Worm (Caenorhabditis elegans) whole organism, L2 larva: ENCODE measurements around the gene rei-2.
A peak's percentile ranks its signal among the peaks of the same experiment; 100 is the strongest.

Experiments used
- C34F6.9 ChIP-seq: fragments of 150-350 bp; optimal IDR thresholded peaks from 2 replicates; lab custom pipeline; 2014; ENCODE audit warnings: missing biosample characterization, missing genetic modification characterization
- F13H6.1 ChIP-seq: sonication (generic microtip); optimal IDR thresholded peaks from 2 replicates; lab custom pipeline; 2016; ENCODE audit warnings: missing genetic modification characterization, missing compliant biosample characterization
- ZK546.5 ChIP-seq: sonication (generic microtip); optimal IDR thresholded peaks from 2 replicates; lab custom pipeline; 2017; ENCODE audit warnings: missing biosample characterization, missing genetic modification characterization
- aly-2 ChIP-seq: fragments of 150-350 bp; optimal IDR thresholded peaks from 2 replicates; lab custom pipeline; 2014; ENCODE audit warnings: missing biosample characterization, missing genetic modification characterization
- ama-1 ChIP-seq: fragments of 150-350 bp; optimal IDR thresholded peaks from 2 replicates; lab custom pipeline; 2018; ENCODE audit warnings: inconsistent platforms
- ceh-16 ChIP-seq: fragments of 150-350 bp; optimal IDR thresholded peaks from 2 replicates; lab custom pipeline; 2014; ENCODE audit warnings: missing biosample characterization, missing genetic modification characterization
- ceh-82 ChIP-seq: fragments of 150-350 bp; optimal IDR thresholded peaks from 2 replicates; lab custom pipeline; 2014; ENCODE audit warnings: missing biosample characterization, missing genetic modification characterization
- dmd-4 ChIP-seq: sonication (generic microtip); optimal IDR thresholded peaks from 2 replicates; lab custom pipeline; 2017; ENCODE audit warnings: missing biosample characterization, missing genetic modification characterization
- elt-1 ChIP-seq: fragments of 150-350 bp; optimal IDR thresholded peaks from 2 replicates; lab custom pipeline; 2014; ENCODE audit warnings: missing biosample characterization, missing genetic modification characterization
- fos-1 ChIP-seq: fragments of 150-350 bp; optimal IDR thresholded peaks from 2 replicates; lab custom pipeline; 2014; ENCODE audit warnings: missing biosample characterization, missing genetic modification characterization
- gmeb-1 ChIP-seq: fragments of 150-350 bp; optimal IDR thresholded peaks from 2 replicates; lab custom pipeline; 2014; ENCODE audit warnings: missing biosample characterization, missing genetic modification characterization
- lin-13 ChIP-seq: fragments of 150-350 bp; optimal IDR thresholded peaks from 2 replicates; lab custom pipeline; 2014; ENCODE audit warnings: missing biosample characterization, missing genetic modification reagents, missing genetic modification characterization
- lin-39 ChIP-seq: fragments of 150-350 bp; optimal IDR thresholded peaks from 2 replicates; lab custom pipeline; 2014; ENCODE audit warnings: missing biosample characterization, missing genetic modification reagents, missing genetic modification characterization
- lsy-2 ChIP-seq, 2 experiments: fragments of 150-350 bp in 1 of 2; sonication (generic microtip) in 1 of 2; optimal IDR thresholded peaks; 2 replicates each; lab custom pipeline; 2014 to 2017; ENCODE audit warnings: missing biosample characterization in 2 of 2, missing genetic modification characterization in 2 of 2
- mab-5 ChIP-seq: fragments of 150-350 bp; optimal IDR thresholded peaks from 2 replicates; lab custom pipeline; 2014; ENCODE audit warnings: missing biosample characterization, missing genetic modification characterization
- mbf-1 ChIP-seq: sonication (generic microtip); optimal IDR thresholded peaks from 2 replicates; lab custom pipeline; 2017; ENCODE audit warnings: missing biosample characterization, missing genetic modification characterization
- mdl-1 ChIP-seq, 2 experiments: fragments of 150-350 bp in 1 of 2; sonication (generic microtip) in 1 of 2; optimal IDR thresholded peaks; 2 replicates each; lab custom pipeline; 2017; ENCODE audit warnings: missing biosample characterization in 2 of 2, missing genetic modification characterization in 2 of 2
- nhr-10 ChIP-seq: sonication (generic microtip); optimal IDR thresholded peaks from 2 replicates; lab custom pipeline; 2017; ENCODE audit warnings: missing biosample characterization, missing genetic modification characterization
- nhr-11 ChIP-seq: fragments of 150-350 bp; optimal IDR thresholded peaks from 2 replicates; lab custom pipeline; 2014; ENCODE audit warnings: missing biosample characterization, missing genetic modification characterization
- nhr-12 ChIP-seq: fragments of 150-350 bp; optimal IDR thresholded peaks from 2 replicates; lab custom pipeline; 2014; ENCODE audit warnings: missing biosample characterization, missing genetic modification characterization
- nhr-129 ChIP-seq: fragments of 150-350 bp; optimal IDR thresholded peaks from 2 replicates; lab custom pipeline; 2014; ENCODE audit warnings: missing biosample characterization, missing genetic modification characterization
- nhr-21 ChIP-seq: fragments of 150-350 bp; optimal IDR thresholded peaks from 2 replicates; lab custom pipeline; 2014; ENCODE audit warnings: missing biosample characterization, missing genetic modification characterization
- nhr-23 ChIP-seq: fragments of 150-350 bp; optimal IDR thresholded peaks from 2 replicates; lab custom pipeline; 2014; ENCODE audit warnings: missing biosample characterization, missing genetic modification reagents, missing genetic modification characterization
- nhr-237 ChIP-seq: fragments of 150-350 bp; optimal IDR thresholded peaks from 2 replicates; lab custom pipeline; 2014; ENCODE audit warnings: missing biosample characterization, missing genetic modification characterization
- nhr-25 ChIP-seq: fragments of 150-350 bp; sonication (generic microtip); optimal IDR thresholded peaks from 3 replicates; lab custom pipeline; 2014; ENCODE audit warnings: missing biosample characterization, missing genetic modification characterization
- nhr-6 ChIP-seq: fragments of 150-350 bp; optimal IDR thresholded peaks from 2 replicates; lab custom pipeline; 2014; ENCODE audit warnings: missing biosample characterization, missing genetic modification characterization
- nhr-77 ChIP-seq: fragments of 150-350 bp; optimal IDR thresholded peaks from 2 replicates; lab custom pipeline; 2014; ENCODE audit warnings: missing biosample characterization, missing genetic modification characterization
- sem-4 ChIP-seq: fragments of 150-350 bp; optimal IDR thresholded peaks from 2 replicates; lab custom pipeline; 2014; ENCODE audit warnings: missing biosample characterization, missing genetic modification reagents, missing genetic modification characterization
- skn-1 ChIP-seq: sonication (generic microtip); optimal IDR thresholded peaks from 2 replicates; lab custom pipeline; 2017; ENCODE audit warnings: missing biosample characterization, missing genetic modification characterization
- sma-3 ChIP-seq: sonication (generic microtip); optimal IDR thresholded peaks from 2 replicates; lab custom pipeline; 2016; ENCODE audit warnings: missing genetic modification reagents, missing genetic modification characterization, missing compliant biosample characterization
- sma-9 ChIP-seq, 2 experiments: fragments of 150-350 bp in 1 of 2; sonication (generic microtip) in 1 of 2; optimal IDR thresholded peaks; 2 replicates each; lab custom pipeline; 2014 to 2016; ENCODE audit warnings: missing genetic modification characterization in 2 of 2, mild to moderate bottlenecking in 1 of 2, missing biosample characterization in 1 of 2, missing compliant biosample characterization in 1 of 2, missing genetic modification reagents in 1 of 2, moderate library complexity in 1 of 2
- unc-39 ChIP-seq: fragments of 150-350 bp; optimal IDR thresholded peaks from 2 replicates; lab custom pipeline; 2014; ENCODE audit warnings: missing biosample characterization, missing genetic modification characterization
- unc-55 ChIP-seq: fragments of 150-350 bp; sonication (generic microtip); optimal IDR thresholded peaks from 3 replicates; lab custom pipeline; 2014; ENCODE audit warnings: missing biosample characterization, missing genetic modification reagents, missing genetic modification characterization
- unc-62 ChIP-seq: fragments of 150-350 bp; optimal IDR thresholded peaks from 2 replicates; lab custom pipeline; 2014; ENCODE audit warnings: missing biosample characterization, missing genetic modification reagents, missing genetic modification characterization
- zag-1 ChIP-seq: fragments of 150-350 bp; optimal IDR thresholded peaks from 2 replicates; lab custom pipeline; 2014; ENCODE audit warnings: missing biosample characterization, missing genetic modification characterization
- ztf-1 ChIP-seq: fragments of 200-800 bp; sonication (Bioruptor generic); conservative IDR thresholded peaks from 2 replicates; pipeline ENCODE4 v1.3.6; 2022; ENCODE audit warnings: missing genetic modification characterization, missing compliant biosample characterization
- ztf-11 ChIP-seq: sonication (generic microtip); optimal IDR thresholded peaks from 2 replicates; lab custom pipeline; 2017; ENCODE audit warnings: missing biosample characterization, missing genetic modification characterization
- ztf-4 ChIP-seq: fragments of 150-350 bp; optimal IDR thresholded peaks from 2 replicates; lab custom pipeline; 2014; ENCODE audit warnings: missing biosample characterization, missing genetic modification characterization

The rei-2 gene

DNA sequence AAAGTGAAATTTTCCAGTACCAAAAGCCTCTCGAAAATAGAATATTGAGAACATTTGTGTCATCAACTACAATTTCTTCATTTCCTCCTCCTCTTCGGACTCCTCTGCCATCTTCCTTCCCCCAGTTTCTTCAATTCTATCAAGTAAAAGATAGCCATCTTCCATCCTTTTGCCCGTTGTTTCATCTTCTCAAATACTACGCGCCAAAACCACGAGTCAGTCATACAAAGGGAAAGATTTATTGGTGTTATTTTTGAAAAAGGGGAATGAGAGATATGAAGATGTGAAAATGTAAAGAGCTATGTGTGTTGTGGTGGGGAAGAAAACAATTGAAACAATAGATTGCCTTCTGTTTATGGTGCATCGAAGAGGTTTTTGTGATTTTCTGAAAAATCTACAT lies 34.2 kb upstream of the rei-2 start (continued):
- no peak for TF ChIP-seq aly-2 (tag; lab: Kevin White, UChicago)
- TF ChIP-seq mdl-1 (tag; optimal IDR thresholded peaks at IDR 0.05; lab: Kevin White, UChicago), result no peak
- TF ChIP-seq mbf-1 (tag; lab: Kevin White, UChicago), result no peak
- no peak for TF ChIP-seq sem-4
- TF ChIP-seq lin-39 (tag; lab: Kevin White, UChicago), result peak; percentile 52
- TF ChIP-seq nhr-237, result no peak
- TF ChIP-seq skn-1 (tag; lab: Kevin White, UChicago), result no peak
- TF ChIP-seq ceh-16, result no peak
- TF ChIP-seq nhr-6 (tag; lab: Kevin White, UChicago), result peak; percentile 6
- TF ChIP-seq ama-1 (lab: Kevin White, UChicago), result no peak
- no peak for TF ChIP-seq nhr-10
- TF ChIP-seq ztf-4, result no peak
- peak; percentile 32 for TF ChIP-seq unc-55 (GFP tag; lab: Kevin White, UChicago)
- no peak for TF ChIP-seq gmeb-1 (tag; lab: Kevin White, UChicago)
- no peak for TF ChIP-seq ZK546.5
- TF ChIP-seq sma-9 (GFP tag; optimal IDR thresholded peaks at IDR 0.05; lab: Kevin White, UChicago), result peak; percentile 61
- no peak for TF ChIP-seq sma-9 (tag; optimal IDR thresholded peaks at IDR 0.05; lab: Kevin White, UChicago)
- TF ChIP-seq fos-1 (tag; lab: Kevin White, UChicago), result peak; percentile 21
- no peak for TF ChIP-seq nhr-77 (tag; lab: Kevin White, UChicago)
- TF ChIP-seq sma-3 (GFP tag; lab: Kevin White, UChicago), result peak; percentile 5
- TF ChIP-seq, all 48 proteins: peak for 16

DNA sequence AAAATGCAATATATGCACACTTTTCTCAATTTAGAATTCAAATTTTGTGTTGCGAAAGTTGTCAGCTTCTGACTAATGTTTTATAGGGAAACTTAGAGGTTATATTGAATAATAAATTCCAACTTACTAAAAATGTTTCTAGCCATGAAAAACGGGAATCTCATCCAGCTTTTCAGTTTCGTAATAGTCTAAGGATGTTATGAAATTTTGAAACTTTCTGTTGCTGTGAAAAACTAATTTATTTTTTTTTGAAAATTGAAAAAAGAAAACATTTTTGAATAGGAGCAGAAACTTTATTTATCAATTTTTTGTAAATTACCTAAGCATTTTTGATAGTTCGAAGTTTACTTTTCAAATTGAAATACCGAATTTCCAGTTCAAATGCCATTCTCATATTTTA lies 33.6 kb upstream of the rei-2 start:
- TF ChIP-seq dmd-4 (tag; lab: Kevin White, UChicago), result no peak
- no peak for TF ChIP-seq elt-1 (tag; lab: Kevin White, UChicago)
- peak; percentile 50 for TF ChIP-seq unc-55 (GFP tag; lab: Kevin White, UChicago)
- no peak for TF ChIP-seq sma-3 (GFP tag; lab: Kevin White, UChicago)
- TF ChIP-seq ama-1 (lab: Kevin White, UChicago), result no peak
- TF ChIP-seq ztf-1, result no peak

- TF ChIP-seq mdl-1 (tag; optimal IDR thresholded peaks at IDR 0.05; lab: Kevin White, UChicago) (no peak), C34F6.9 (tag; lab: Kevin White, UChicago) (no peak), lin-13 (GFP tag; lab: Kevin White, UChicago) (peak; percentile 8), unc-55 (GFP tag; lab: Kevin White, UChicago) (peak; percentile 24), nhr-25 (tag; lab: Kevin White, UChicago) (no peak), nhr-21 (tag; lab: Kevin White, UChicago) (no peak), nhr-10 (no peak), nhr-12 (tag; lab: Kevin White, UChicago) (no peak), sem-4 (peak; percentile 66), ztf-11 (tag; lab: Kevin White, UChicago) (no peak), nhr-237 (no peak), unc-62 (GFP tag; lab: Kevin White, UChicago) (no peak), nhr-129 (tag; lab: Kevin White, UChicago) (peak; percentile 42), nhr-23 (tag; lab: Kevin White, UChicago) (no peak), skn-1 (tag; lab: Kevin White, UChicago) (no peak), ama-1 (lab: Kevin White, UChicago) (no peak), ceh-16 (no peak), nhr-11 (no peak), lsy-2 (tag; optimal IDR thresholded peaks at IDR 0.05; lab: Kevin White, UChicago) (peak in 1 of 2 experiments; percentile 49), F13H6.1 (tag; lab: Kevin White, UChicago) (peak; percentile 78), sma-9 (GFP tag; optimal IDR thresholded peaks at IDR 0.05; lab: Kevin White, UChicago) (peak; percentile 15), sma-9 (tag; optimal IDR thresholded peaks at IDR 0.05; lab: Kevin White, UChicago) (no peak), ceh-82 (tag; lab: Kevin White, UChicago) (no peak), mab-5 (tag; lab: Kevin White, UChicago) (peak; percentile 62), lin-39 (tag; lab: Kevin White, UChicago) (no peak), zag-1 (tag; lab: Kevin White, UChicago) (peak; percentile 49), unc-39 (tag; lab: Kevin White, UChicago) (no peak)
These were observed 32.4 kb upstream of the rei-2 start for ce11 chrX:1120326-1120725.

ce11 chrX:1119305-1119704 lies 31.4 kb upstream of the rei-2 start, which contains the start of gene C05D9.7:
TSS of gene C05D9.7 (minus strand) at chrX:1119405.
- TF ChIP-seq gmeb-1 (tag; lab: Kevin White, UChicago) (no peak), elt-1 (tag; lab: Kevin White, UChicago) (no peak), lin-13 (GFP tag; lab: Kevin White, UChicago) (no peak), unc-55 (GFP tag; lab: Kevin White, UChicago) (no peak), sem-4 (no peak), nhr-6 (tag; lab: Kevin White, UChicago) (no peak), zag-1 (tag; lab: Kevin White, UChicago) (no peak), nhr-129 (tag; lab: Kevin White, UChicago) (no peak), lsy-2 (tag; optimal IDR thresholded peaks at IDR 0.05; lab: Kevin White, UChicago) (no peak), mdl-1 (tag; optimal IDR thresholded peaks at IDR 0.05; lab: Kevin White, UChicago) (no peak)
- TF ChIP-seq, all 48 proteins: peak for 0
